Fruit fly (Drosophila melanogaster): ENCODE results near the gene CG7888.

Gene CG7888

DNA sequence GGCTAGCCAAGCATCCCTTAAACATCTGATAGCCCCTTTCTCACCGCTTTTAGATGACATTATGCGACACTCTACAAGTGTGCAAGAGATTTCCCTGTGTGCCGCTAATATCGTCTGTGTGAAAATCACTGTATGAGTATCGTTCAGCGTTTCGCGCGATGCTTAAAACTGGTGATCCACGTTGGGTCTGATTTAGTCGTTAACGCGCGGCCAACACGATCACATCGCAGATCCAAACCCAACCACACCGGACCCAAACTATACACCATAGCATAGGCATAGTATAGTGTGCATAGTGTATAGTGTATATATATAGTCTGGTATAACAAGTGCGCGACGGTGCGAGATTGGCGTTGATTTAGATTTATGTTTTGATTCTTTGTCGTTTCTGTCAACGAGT lies at the start of gene CG7888:
CG7888 (plus strand) TSS at position 193 of the 400 bp plus-strand sequence.
- TF ChIP-seq Myc (optimal IDR thresholded peaks at IDR 0.05) (no peak), CrebA (GFP tag; optimal IDR thresholded peaks at IDR 0.05; ENCODE audit: borderline replicate concordance) (no peak), psq (GFP tag; optimal IDR thresholded peaks at IDR 0.05) (no peak), HLH106 (tag; optimal IDR thresholded peaks at IDR 0.05) (no peak), CG9705 (GFP tag; optimal IDR thresholded peaks at IDR 0.05) (no peak), usp (GFP tag; optimal IDR thresholded peaks at IDR 0.05) (no peak), Rel (GFP tag; optimal IDR thresholded peaks at IDR 0.05) (no peak), Rel (tag; optimal IDR thresholded peaks at IDR 0.05) (no peak), OdsH (GFP tag; optimal IDR thresholded peaks at IDR 0.05) (no peak), Jra (GFP tag; optimal IDR thresholded peaks at IDR 0.05) (no peak), tai (GFP tag; optimal IDR thresholded peaks at IDR 0.05) (no peak), sv (GFP tag; optimal IDR thresholded peaks at IDR 0.05) (no peak), lola (GFP tag; optimal IDR thresholded peaks at IDR 0.05) (no peak)

- TF ChIP-seq Abd-B (GFP tag; optimal IDR thresholded peaks at IDR 0.05) (no peak), foxo (GFP tag; optimal IDR thresholded peaks at IDR 0.05) (no peak)
Measured at dm6 chr3L:11004739-11005476, 48.9 kb upstream of the CG7888 start.

DNA sequence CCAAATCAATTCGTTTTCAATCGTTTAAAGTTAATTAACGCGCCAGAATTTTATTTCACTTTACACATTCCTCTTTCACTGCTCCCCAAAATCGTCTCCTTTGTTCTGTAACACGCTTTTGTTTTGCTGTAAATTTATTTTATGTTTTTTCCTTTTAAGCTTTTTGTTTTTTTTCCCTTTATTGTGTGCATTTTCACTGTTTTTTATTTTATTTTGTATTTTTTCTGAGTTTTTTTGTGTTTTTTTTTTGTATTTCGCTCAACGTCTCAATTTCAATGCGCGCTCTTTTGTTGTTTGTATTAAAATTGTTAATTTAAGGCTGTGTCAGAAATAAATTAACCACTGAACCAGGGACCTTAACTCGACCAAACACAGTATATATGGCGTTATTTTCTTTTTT lies 47.4 kb upstream of the CG7888 start:
- TF ChIP-seq Rel (GFP tag; optimal IDR thresholded peaks at IDR 0.05), result no peak
- no peak for TF ChIP-seq Rel (tag; optimal IDR thresholded peaks at IDR 0.05)
- peak; percentile 63 for TF ChIP-seq Sp1 (GFP tag; optimal IDR thresholded peaks at IDR 0.05)

DNA sequence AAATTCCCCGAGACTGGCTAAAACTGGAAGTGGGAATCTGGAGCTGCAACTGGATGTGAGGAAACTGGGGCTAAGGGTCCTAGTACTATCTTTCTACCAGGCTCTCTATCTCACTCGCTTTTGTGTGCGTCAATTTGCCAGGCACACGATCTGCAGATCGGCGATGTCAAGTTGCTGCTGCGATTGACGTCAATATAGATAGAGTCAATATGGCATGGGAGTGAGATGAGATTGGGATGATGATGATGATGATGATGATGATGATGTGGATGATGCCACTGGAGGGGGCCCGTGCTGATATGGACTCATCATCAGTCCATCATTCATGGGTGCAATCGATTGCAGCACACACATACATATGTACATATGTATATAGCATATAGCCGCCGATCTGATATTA lies 46.0 kb upstream of the CG7888 start:
- TF ChIP-seq Dif (GFP tag; optimal IDR thresholded peaks at IDR 0.05; ENCODE audit: partially characterized antibody) (peak; percentile 15), Sp1 (GFP tag; optimal IDR thresholded peaks at IDR 0.05) (no peak), dl (GFP tag; optimal IDR thresholded peaks at IDR 0.05; ENCODE audit: insufficient read depth in 1 of 2, partially characterized antibody in 2 of 2) (peak in 1 of 2 experiments; percentile 5), Vsx2 (GFP tag; optimal IDR thresholded peaks at IDR 0.05; ENCODE audit: partially characterized antibody) (peak; percentile 81)

dm6 chr3L:11009000-11009794 lies 44.6 kb upstream of the CG7888 start, which contains the start of gene klu:
TSS of gene klu (minus strand) at chr3L:11009188.
- TF ChIP-seq Dfd (GFP tag; optimal IDR thresholded peaks at IDR 0.05) (no peak), Hnf4 (GFP tag; optimal IDR thresholded peaks at IDR 0.05) (peak; percentile 31), Hr83 (GFP tag; optimal IDR thresholded peaks at IDR 0.05; ENCODE audit: poor library complexity, severe bottlenecking) (peak; percentile 59), Sp1 (GFP tag; optimal IDR thresholded peaks at IDR 0.05) (peak; percentile 29), Rel (GFP tag; optimal IDR thresholded peaks at IDR 0.05) (no peak), Rel (tag; optimal IDR thresholded peaks at IDR 0.05) (no peak), Jra (GFP tag; optimal IDR thresholded peaks at IDR 0.05) (peak; percentile 38), Abd-B (GFP tag; optimal IDR thresholded peaks at IDR 0.05) (peak; percentile 26), h (GFP tag; optimal IDR thresholded peaks at IDR 0.05) (peak; percentile 41), rgr (GFP tag; optimal IDR thresholded peaks at IDR 0.05) (no peak), sv (GFP tag; optimal IDR thresholded peaks at IDR 0.05) (no peak), N (GFP tag; optimal IDR thresholded peaks at IDR 0.05) (peak; percentile 94), dl (GFP tag; optimal IDR thresholded peaks at IDR 0.05; ENCODE audit: insufficient read depth in 1 of 2, partially characterized antibody in 2 of 2) (peak in 1 of 2 experiments; percentile 52), Dif (GFP tag; optimal IDR thresholded peaks at IDR 0.05; ENCODE audit: partially characterized antibody) (peak; percentile 34), pan (optimal IDR thresholded peaks at IDR 0.05) (no peak), Hr78 (GFP tag; optimal IDR thresholded peaks at IDR 0.05) (no peak), Vsx2 (GFP tag; optimal IDR thresholded peaks at IDR 0.05; ENCODE audit: partially characterized antibody) (no peak), jim (GFP tag; optimal IDR thresholded peaks at IDR 0.05) (peak; percentile 68), usp (GFP tag; optimal IDR thresholded peaks at IDR 0.05) (no peak)

Data from whole organism, wandering third instar larva.